Fruit fly (Drosophila melanogaster) whole organism, prepupa: ENCODE results near the gene Msp300.
A peak's percentile ranks its signal among the peaks of the same experiment; 100 is the strongest.

ENCODE experiments used
- Blimp-1 ChIP-seq: fragments of 200-800 bp; sonication (Bioruptor generic); optimal IDR thresholded peaks from 3 replicates; lab custom pipeline; 2017; ENCODE audit warnings: missing biosample characterization, missing genetic modification characterization, mild to moderate bottlenecking, moderate library complexity, missing genetic modification reagents
- CG10631 ChIP-seq: fragments of 200-800 bp; sonication (Bioruptor generic); optimal IDR thresholded peaks from 2 replicates; lab custom pipeline; 2016; ENCODE audit warnings: missing biosample characterization, missing genetic modification characterization
- CG11294 ChIP-seq: fragments of 200-800 bp; sonication (Bioruptor generic); IDR thresholded peaks from 2 replicates; pipeline ENCODE4 v1.3.6; 2022; ENCODE audit warnings: missing biosample characterization, missing genetic modification characterization
- CG11762 ChIP-seq: fragments of 200-800 bp; sonication (Bioruptor generic); optimal IDR thresholded peaks from 3 replicates; lab custom pipeline; 2016; ENCODE audit warnings: missing biosample characterization, missing genetic modification characterization; ENCODE audit not compliant: insufficient read depth
- CG11902 ChIP-seq: fragments of 200-800 bp; sonication (Bioruptor generic); optimal IDR thresholded peaks from 3 replicates; lab custom pipeline; 2016; ENCODE audit warnings: missing biosample characterization, missing genetic modification characterization
- CG1621 ChIP-seq: fragments of 200-800 bp; sonication (Bioruptor generic); optimal IDR thresholded peaks from 3 replicates; lab custom pipeline; 2018; ENCODE audit warnings: missing biosample characterization, mild to moderate bottlenecking, missing genetic modification characterization
- CG16779 ChIP-seq: fragments of 200-800 bp; sonication (Bioruptor generic); optimal IDR thresholded peaks from 3 replicates; lab custom pipeline; 2017; ENCODE audit warnings: missing biosample characterization, mild to moderate bottlenecking, missing genetic modification characterization
- CG3032 ChIP-seq: fragments of 200-800 bp; optimal IDR thresholded peaks from 2 replicates; lab custom pipeline; 2019; ENCODE audit warnings: missing biosample characterization, mild to moderate bottlenecking, missing genetic modification characterization, moderate library complexity
- CG34406 ChIP-seq: fragments of 200-800 bp; sonication (Bioruptor generic); optimal IDR thresholded peaks from 3 replicates; lab custom pipeline; 2016; ENCODE audit warnings: missing biosample characterization, missing genetic modification characterization
- CG4318 ChIP-seq: fragments of 200-800 bp; sonication (Bioruptor generic); optimal IDR thresholded peaks from 3 replicates; lab custom pipeline; 2017; ENCODE audit warnings: missing biosample characterization, mild to moderate bottlenecking, missing genetic modification characterization
- CG6163 ChIP-seq: fragments of 200-800 bp; sonication (Bioruptor generic); IDR thresholded peaks from 3 replicates; pipeline ENCODE4 v1.3.6; 2022; ENCODE audit warnings: missing biosample characterization, missing genetic modification characterization
- CG6276 ChIP-seq: fragments of 200-800 bp; sonication (Bioruptor generic); optimal IDR thresholded peaks from 2 replicates; lab custom pipeline; 2017; ENCODE audit warnings: missing biosample characterization, mild to moderate bottlenecking, missing genetic modification characterization
- CG6792 ChIP-seq: fragments of 200-800 bp; sonication (Bioruptor generic); optimal IDR thresholded peaks from 3 replicates; lab custom pipeline; 2016; ENCODE audit warnings: missing biosample characterization, missing genetic modification characterization
- CG6808 ChIP-seq: fragments of 200-800 bp; sonication (Bioruptor generic); optimal IDR thresholded peaks from 3 replicates; lab custom pipeline; 2017; ENCODE audit warnings: missing biosample characterization, missing genetic modification characterization, mild to moderate bottlenecking, moderate library complexity, missing genetic modification reagents
- CG6854 ChIP-seq: fragments of 200-800 bp; sonication (Bioruptor generic); optimal IDR thresholded peaks from 2 replicates; lab custom pipeline; 2017; ENCODE audit warnings: missing biosample characterization, mild to moderate bottlenecking, missing genetic modification characterization
- CG7368 ChIP-seq: fragments of 200-800 bp; sonication (Bioruptor generic); optimal IDR thresholded peaks from 3 replicates; lab custom pipeline; 2016; ENCODE audit warnings: missing biosample characterization, missing genetic modification characterization
- CG8119 ChIP-seq: fragments of 200-800 bp; sonication (Bioruptor generic); IDR thresholded peaks from 3 replicates; pipeline ENCODE4 v1.3.6; 2022; ENCODE audit warnings: missing biosample characterization, missing genetic modification characterization
- CG8319 ChIP-seq: fragments of 200-800 bp; sonication (Bioruptor generic); optimal IDR thresholded peaks from 3 replicates; lab custom pipeline; 2016; ENCODE audit warnings: missing biosample characterization, missing genetic modification characterization
- CG8632 ChIP-seq: fragments of 200-800 bp; sonication (Bioruptor generic); optimal IDR thresholded peaks from 3 replicates; lab custom pipeline; 2016; ENCODE audit warnings: missing biosample characterization, missing genetic modification characterization
- CG9139 ChIP-seq: fragments of 200-800 bp; sonication (Bioruptor generic); optimal IDR thresholded peaks from 3 replicates; lab custom pipeline; 2017; ENCODE audit warnings: missing biosample characterization, mild to moderate bottlenecking, missing genetic modification characterization
- Eip75B ChIP-seq: fragments of 200-800 bp; sonication (Bioruptor generic); optimal IDR thresholded peaks from 3 replicates; lab custom pipeline; 2016; ENCODE audit warnings: missing biosample characterization, missing genetic modification characterization
- Eip78C ChIP-seq: fragments of 200-800 bp; sonication (Bioruptor generic); peaks from one replicate; lab custom pipeline; 2016; ENCODE audit warnings: missing biosample characterization, missing genetic modification characterization
- Eip93F ChIP-seq: fragments of 200-800 bp; sonication (Bioruptor generic); optimal IDR thresholded peaks from 2 replicates; lab custom pipeline; 2016; ENCODE audit warnings: missing biosample characterization, mild to moderate bottlenecking, missing genetic modification characterization
- Ets21C ChIP-seq: fragments of 200-800 bp; sonication (Bioruptor generic); optimal IDR thresholded peaks from 3 replicates; lab custom pipeline; 2016; ENCODE audit warnings: missing biosample characterization, missing genetic modification characterization
- Ets96B ChIP-seq: fragments of 200-800 bp; optimal IDR thresholded peaks from 2 replicates; lab custom pipeline; 2019; ENCODE audit warnings: missing biosample characterization, mild to moderate bottlenecking, missing genetic modification characterization, moderate library complexity
- Hr38 ChIP-seq: sonication (Bioruptor generic); optimal IDR thresholded peaks from 2 replicates; lab custom pipeline; 2016; ENCODE audit warnings: missing biosample characterization, missing genetic modification characterization
- Hr39 ChIP-seq: fragments of 200-800 bp; sonication (Bioruptor generic); optimal IDR thresholded peaks from 2 replicates; lab custom pipeline; 2016; ENCODE audit warnings: missing biosample characterization, missing genetic modification characterization
- Met ChIP-seq: fragments of 200-800 bp; sonication (Bioruptor generic); optimal IDR thresholded peaks from 3 replicates; lab custom pipeline; 2016; ENCODE audit warnings: missing biosample characterization, missing genetic modification characterization
- Smox ChIP-seq: fragments of 200-800 bp; sonication (Bioruptor generic); optimal IDR thresholded peaks from 3 replicates; lab custom pipeline; 2016; ENCODE audit warnings: missing biosample characterization, missing genetic modification characterization
- Sox102F ChIP-seq: fragments of 200-800 bp; sonication (Bioruptor generic); optimal IDR thresholded peaks from 2 replicates; lab custom pipeline; 2016; ENCODE audit warnings: missing biosample characterization, mild to moderate bottlenecking, missing genetic modification characterization
- Sox14 ChIP-seq: fragments of 200-800 bp; sonication (Bioruptor generic); optimal IDR thresholded peaks from 3 replicates; lab custom pipeline; 2016; ENCODE audit warnings: missing biosample characterization, missing genetic modification characterization
- Sox15 ChIP-seq: fragments of 200-800 bp; sonication (Bioruptor generic); optimal IDR thresholded peaks from 3 replicates; lab custom pipeline; 2016; ENCODE audit warnings: missing biosample characterization, missing genetic modification characterization
- achi ChIP-seq: fragments of 200-800 bp; sonication (Bioruptor generic); optimal IDR thresholded peaks from 3 replicates; lab custom pipeline; 2016; ENCODE audit warnings: missing biosample characterization, missing genetic modification characterization
- acj6 ChIP-seq: fragments of 200-800 bp; sonication (Bioruptor generic); optimal IDR thresholded peaks from 3 replicates; lab custom pipeline; 2016; ENCODE audit warnings: missing biosample characterization, missing genetic modification characterization
- cyc ChIP-seq: fragments of 200-800 bp; sonication (Bioruptor generic); optimal IDR thresholded peaks from 3 replicates; lab custom pipeline; 2016; ENCODE audit warnings: missing biosample characterization, missing genetic modification characterization
- dac ChIP-seq: fragments of 200-800 bp; sonication (Bioruptor generic); optimal IDR thresholded peaks from 2 replicates; lab custom pipeline; 2017; ENCODE audit warnings: missing biosample characterization, mild to moderate bottlenecking, missing genetic modification characterization
- eg ChIP-seq: fragments of 200-800 bp; sonication (Bioruptor generic); IDR thresholded peaks from 3 replicates; pipeline ENCODE4 v1.3.6; 2022; ENCODE audit warnings: missing biosample characterization, missing genetic modification characterization
- esn ChIP-seq: fragments of 200-800 bp; sonication (Bioruptor generic); optimal IDR thresholded peaks from 2 replicates; lab custom pipeline; 2016; ENCODE audit warnings: missing biosample characterization, mild to moderate bottlenecking, missing genetic modification characterization, moderate library complexity
- fd59A ChIP-seq: fragments of 200-800 bp; sonication (Bioruptor generic); optimal IDR thresholded peaks from 2 replicates; lab custom pipeline; 2017; ENCODE audit warnings: missing biosample characterization, mild to moderate bottlenecking, missing genetic modification characterization, missing genetic modification reagents
- fd85E ChIP-seq: fragments of 200-800 bp; sonication (Bioruptor generic); optimal IDR thresholded peaks from 3 replicates; lab custom pipeline; 2016; ENCODE audit warnings: missing biosample characterization, missing genetic modification characterization
- fkh ChIP-seq: fragments of 200-800 bp; sonication (Bioruptor generic); optimal IDR thresholded peaks from 3 replicates; lab custom pipeline; 2017; ENCODE audit warnings: missing biosample characterization, mild to moderate bottlenecking, missing genetic modification characterization, moderate library complexity
- lz ChIP-seq: fragments of 200-800 bp; sonication (Bioruptor generic); optimal IDR thresholded peaks from 3 replicates; lab custom pipeline; 2016; ENCODE audit warnings: missing biosample characterization, missing genetic modification characterization
- net ChIP-seq: fragments of 200-800 bp; sonication (Bioruptor generic); optimal IDR thresholded peaks from 3 replicates; lab custom pipeline; 2016; ENCODE audit warnings: missing biosample characterization, missing genetic modification characterization
- pdm3 ChIP-seq: fragments of 200-800 bp; sonication (Bioruptor generic); optimal IDR thresholded peaks from 3 replicates; lab custom pipeline; 2016; ENCODE audit warnings: missing biosample characterization, missing genetic modification characterization
- ss ChIP-seq, 2 experiments: fragments of 200-800 bp; sonication (Bioruptor generic); optimal IDR thresholded peaks; 2 replicates in 1 of 2; 3 replicates in 1 of 2; lab custom pipeline; 2017 to 2018; ENCODE audit warnings: mild to moderate bottlenecking in 2 of 2, missing biosample characterization in 2 of 2, missing genetic modification characterization in 2 of 2, moderate library complexity in 1 of 2
- svp ChIP-seq: fragments of 200-800 bp; sonication (Bioruptor generic); peaks from one replicate; lab custom pipeline; 2016; ENCODE audit warnings: missing biosample characterization, missing genetic modification characterization
- vri ChIP-seq: fragments of 200-800 bp; sonication (Bioruptor generic); optimal IDR thresholded peaks from 3 replicates; lab custom pipeline; 2016; ENCODE audit warnings: missing biosample characterization, mild to moderate bottlenecking, missing genetic modification characterization

Gene Msp300

DNA sequence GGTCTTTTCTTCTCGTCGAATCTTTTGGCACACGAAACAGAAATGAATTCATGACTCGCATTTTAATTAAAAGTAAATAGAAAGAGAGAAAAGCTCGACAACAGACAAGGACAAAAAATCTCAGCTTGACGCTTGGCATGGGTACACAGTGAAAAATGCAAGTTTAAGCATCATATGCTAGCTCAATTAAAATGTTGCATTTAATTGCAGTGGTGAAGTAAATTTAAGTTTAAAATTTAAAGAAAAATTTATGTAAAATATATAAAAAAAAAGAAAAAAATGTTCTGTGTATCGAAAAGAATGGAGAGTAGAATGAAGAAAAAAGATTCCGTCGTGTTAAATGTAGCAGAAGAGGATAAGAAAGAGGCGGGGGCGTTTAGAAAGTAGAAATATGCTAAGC lies 15.1 kb upstream of the Msp300 start (continued):
- TF ChIP-seq CG11762 (GFP tag; lab: Kevin White, UChicago) (no peak), CG6276 (GFP tag; lab: Kevin White, UChicago) (peak; percentile 11), pdm3 (GFP tag; lab: Kevin White, UChicago) (peak; percentile 32), vri (GFP tag; lab: Kevin White, UChicago) (no peak), CG34406 (GFP tag; lab: Kevin White, UChicago) (peak; percentile 37), CG8319 (GFP tag; lab: Kevin White, UChicago) (no peak), CG6854 (no peak), Eip75B (no peak), Blimp-1 (GFP tag; lab: Kevin White, UChicago) (no peak), CG6792 (no peak), CG10631 (peak; percentile 35), Sox14 (GFP tag; lab: Kevin White, UChicago) (no peak), lz (peak; percentile 7), CG6163 (GFP tag; lab: Robert Waterston, UW) (peak; percentile 47; the same call in 2 of the 3 replicates)

DNA sequence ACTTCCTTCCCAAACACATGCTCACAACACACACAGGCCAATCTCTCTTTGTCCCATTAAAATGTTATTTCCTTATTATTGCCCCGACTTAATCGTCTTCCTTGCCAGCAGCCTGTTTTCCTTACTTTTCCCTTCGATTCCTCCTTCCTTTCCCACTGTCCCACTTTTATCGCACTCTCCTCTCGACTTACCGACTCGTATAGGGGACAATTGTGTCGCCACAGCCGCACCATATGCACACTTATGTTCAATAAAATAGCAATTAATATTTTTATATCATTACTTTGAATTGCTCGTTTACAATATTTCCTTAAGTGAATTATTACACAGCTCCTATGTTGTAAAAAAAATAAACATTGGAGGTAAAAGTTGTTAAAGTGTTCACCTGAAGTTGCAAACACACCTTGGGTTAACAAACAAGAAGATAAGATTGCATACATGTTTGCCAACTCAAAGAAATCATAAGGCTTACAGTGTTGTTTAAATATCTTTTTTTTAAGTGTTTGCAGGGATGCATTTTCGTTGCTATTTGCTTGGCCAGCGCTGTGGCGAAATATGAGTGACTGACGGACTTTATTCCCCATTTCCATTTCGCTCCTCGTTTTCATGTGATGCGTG lies 13.7 kb upstream of the Msp300 start:
- TF ChIP-seq CG8119 (GFP tag; lab: Robert Waterston, UW) (peak; percentile 85), esn (peak; percentile 91), Ets96B (peak; percentile 83), CG6854 (peak; percentile 84), CG6792 (peak; percentile 91), net (GFP tag; lab: Kevin White, UChicago) (peak; percentile 90), fd59A (GFP tag; lab: Kevin White, UChicago) (peak; percentile 82), fkh (peak; percentile 69), CG10631 (peak; percentile 85), dac (peak; percentile 74), CG11902 (GFP tag; lab: Kevin White, UChicago) (peak; percentile 75), Sox15 (GFP tag; lab: Kevin White, UChicago) (peak; percentile 75), CG3032 (tag; lab: Kevin White, UChicago) (peak; percentile 80), svp (GFP tag; lab: Kevin White, UChicago) (peak; percentile 91), Sox14 (GFP tag; lab: Kevin White, UChicago) (peak; percentile 86), CG9139 (peak; percentile 78), CG6808 (GFP tag; lab: Kevin White, UChicago) (peak; percentile 86), cyc (GFP tag; lab: Kevin White, UChicago) (peak; percentile 81), achi (peak; percentile 88), Eip75B (peak; percentile 90), eg (GFP tag; lab: Robert Waterston, UW) (peak; percentile 76), Smox (GFP tag; lab: Kevin White, UChicago) (peak; percentile 86), Eip93F (peak; percentile 49), Hr38 (GFP tag; lab: Kevin White, UChicago) (peak; percentile 15), lz (peak; percentile 86), CG16779 (tag; lab: Kevin White, UChicago) (peak; percentile 79), pdm3 (GFP tag; lab: Kevin White, UChicago) (peak; percentile 92), CG7368 (GFP tag; lab: Kevin White, UChicago) (peak; percentile 82), Met (GFP tag; lab: Kevin White, UChicago) (peak; percentile 86), CG1621 (tag; lab: Kevin White, UChicago) (peak; percentile 81), Hr39 (GFP tag; lab: Kevin White, UChicago) (peak; percentile 83), Eip78C (GFP tag; lab: Kevin White, UChicago) (peak; percentile 98), vri (GFP tag; lab: Kevin White, UChicago) (peak; percentile 72), CG6276 (GFP tag; lab: Kevin White, UChicago) (peak; percentile 86), Sox102F (GFP tag; lab: Kevin White, UChicago) (peak; percentile 89), Blimp-1 (GFP tag; lab: Kevin White, UChicago) (peak; percentile 74), CG4318 (GFP tag; lab: Kevin White, UChicago) (peak; percentile 81), CG8632 (peak; percentile 89), Ets21C (GFP tag; lab: Kevin White, UChicago) (peak; percentile 78), ss (GFP tag; optimal IDR thresholded peaks at IDR 0.05; lab: Kevin White, UChicago) (peak; percentile 82 to 91), acj6 (GFP tag; lab: Kevin White, UChicago) (peak; percentile 90), CG11762 (GFP tag; lab: Kevin White, UChicago) (peak; percentile 83), fd85E (peak; percentile 68), CG11294 (peak; percentile 57; the same call in 1 of the 2 replicates), CG8319 (GFP tag; lab: Kevin White, UChicago) (peak; percentile 86)
